Fruit fly (Drosophila melanogaster): ENCODE measurements around the gene IntS14.

IntS14 gene

dm6 chr2L:1127434-1128089 is 36.7 kb upstream of the IntS14 start:
- no peak for TF ChIP-seq psq (optimal IDR thresholded peaks at IDR 0.05)
- no peak for TF ChIP-seq Dll (optimal IDR thresholded peaks at IDR 0.05)
- no peak for TF ChIP-seq usp (GFP tag; optimal IDR thresholded peaks at IDR 0.05)
- no peak for TF ChIP-seq EcR (GFP tag; optimal IDR thresholded peaks at IDR 0.05)
- no peak for TF ChIP-seq pan (optimal IDR thresholded peaks at IDR 0.05)
- no peak for TF ChIP-seq CG8478 (optimal IDR thresholded peaks at IDR 0.05)

DNA sequence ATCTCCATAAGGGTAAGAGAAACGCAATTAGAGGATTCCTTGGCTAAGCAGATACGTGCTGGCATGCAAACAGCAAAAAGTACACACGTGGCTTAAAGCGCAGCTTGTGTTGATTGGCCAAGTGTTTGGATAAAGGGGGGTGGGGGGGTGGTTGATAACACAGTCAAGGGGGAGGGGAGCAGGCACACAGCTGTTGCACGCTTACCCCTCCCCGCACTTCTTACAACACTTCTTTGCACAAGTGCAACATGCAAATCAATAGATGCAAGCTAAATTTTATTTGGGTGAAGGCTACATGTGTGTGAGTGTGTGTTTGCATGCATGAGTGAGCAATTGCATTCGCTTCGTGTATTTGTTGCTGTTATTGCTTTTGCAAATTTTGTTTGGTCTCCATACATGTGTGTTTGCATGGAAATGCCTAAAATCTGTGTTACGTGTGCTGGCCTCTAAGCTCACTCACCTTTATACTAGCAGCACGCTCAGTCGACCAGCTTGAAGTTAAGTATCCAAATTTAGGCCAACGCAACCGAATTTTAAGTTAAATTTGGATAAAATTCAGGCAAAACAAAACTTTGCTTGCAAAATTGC is 35.8 kb upstream of the IntS14 start:
- TF ChIP-seq usp (GFP tag; optimal IDR thresholded peaks at IDR 0.05) (no peak), EcR (GFP tag; optimal IDR thresholded peaks at IDR 0.05) (no peak), psq (optimal IDR thresholded peaks at IDR 0.05) (no peak), pan (optimal IDR thresholded peaks at IDR 0.05) (no peak), Dll (optimal IDR thresholded peaks at IDR 0.05) (no peak), CG8478 (optimal IDR thresholded peaks at IDR 0.05) (no peak)

dm6 chr2L:1128932-1129887 is 35.0 kb upstream of the IntS14 start, which contains the start of the genes Pino and TBC1D23:
Pino (minus strand) TSS chr2L:1128953.
TBC1D23 (plus strand) TSS chr2L:1129316.
- TF ChIP-seq Dll (optimal IDR thresholded peaks at IDR 0.05), result no peak

DNA sequence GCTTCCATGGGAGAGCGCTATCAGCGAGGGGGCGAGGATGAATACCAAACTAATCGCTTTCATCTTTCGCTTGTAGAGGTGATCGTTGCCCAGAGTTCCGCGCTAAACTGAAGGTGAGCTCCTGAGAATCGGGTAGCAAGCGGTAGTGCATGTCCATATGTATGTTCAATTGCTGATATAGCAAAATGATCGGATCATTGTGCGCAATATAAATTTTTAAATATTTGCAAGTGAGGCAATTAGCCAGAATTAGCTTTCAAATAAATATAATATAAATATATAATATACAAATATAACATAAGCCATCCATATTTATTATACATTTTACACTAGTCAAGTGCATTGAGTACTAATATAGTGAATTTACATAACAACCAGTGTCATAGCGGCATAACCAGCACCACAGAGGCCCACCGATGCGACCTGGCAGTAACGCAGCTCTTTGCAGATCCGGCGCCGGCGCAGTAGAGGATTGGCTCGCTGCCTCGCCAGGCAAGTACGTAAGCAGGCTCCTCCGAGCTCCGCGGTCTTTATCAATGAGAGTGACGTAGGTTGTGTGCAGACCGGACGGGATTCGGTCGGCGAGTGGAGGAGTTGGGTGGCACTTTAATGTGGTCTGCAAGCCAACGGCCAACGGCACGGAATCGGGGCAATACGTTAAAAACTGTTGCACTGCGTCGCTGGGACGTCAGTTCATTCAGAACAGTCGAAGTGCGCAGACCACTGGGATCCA is 30.1 kb upstream of the IntS14 start, which contains the start of the genes Iris and CG4577:
Iris (minus strand) TSS at position 88 of the 733 bp plus-strand sequence.
CG4577 (plus strand) TSS at position 683 of the 733 bp plus-strand sequence.
- TF ChIP-seq pan (optimal IDR thresholded peaks at IDR 0.05) (no peak), Dll (optimal IDR thresholded peaks at IDR 0.05) (no peak), usp (GFP tag; optimal IDR thresholded peaks at IDR 0.05) (no peak), CG8478 (optimal IDR thresholded peaks at IDR 0.05) (no peak), EcR (GFP tag; optimal IDR thresholded peaks at IDR 0.05) (no peak), psq (optimal IDR thresholded peaks at IDR 0.05) (no peak)

dm6 chr2L:1135495-1135894 is 28.7 kb upstream of the IntS14 start:
- TF ChIP-seq EcR (GFP tag; optimal IDR thresholded peaks at IDR 0.05) (no peak), pan (optimal IDR thresholded peaks at IDR 0.05) (no peak), Dll (optimal IDR thresholded peaks at IDR 0.05) (no peak), CG8478 (optimal IDR thresholded peaks at IDR 0.05) (no peak), usp (GFP tag; optimal IDR thresholded peaks at IDR 0.05) (no peak), psq (optimal IDR thresholded peaks at IDR 0.05) (no peak)

DNA sequence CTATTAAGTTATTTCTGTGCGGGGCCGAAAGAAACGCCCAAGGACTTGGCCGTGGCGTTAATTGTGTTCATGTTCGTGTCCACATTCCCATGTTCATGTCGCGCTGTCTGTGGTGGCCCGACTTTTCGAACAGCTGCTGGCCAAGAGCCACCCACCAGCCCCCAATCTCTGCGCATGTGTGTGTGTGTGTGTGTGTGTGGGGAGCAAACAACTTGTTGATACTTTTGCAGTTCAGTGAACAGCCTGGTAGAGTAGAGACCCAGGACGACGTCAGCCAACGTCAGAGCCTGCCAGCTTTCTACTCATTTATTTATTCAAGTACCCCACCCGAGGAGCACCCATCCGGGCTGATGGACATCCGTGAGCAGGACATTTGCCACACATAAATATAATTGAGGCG is 27.2 kb upstream of the IntS14 start:
- TF ChIP-seq psq (optimal IDR thresholded peaks at IDR 0.05), result no peak
- TF ChIP-seq usp (GFP tag; optimal IDR thresholded peaks at IDR 0.05), result no peak
- TF ChIP-seq pan (optimal IDR thresholded peaks at IDR 0.05), result no peak
- TF ChIP-seq CG8478 (optimal IDR thresholded peaks at IDR 0.05), result no peak
- no peak for TF ChIP-seq Dll (optimal IDR thresholded peaks at IDR 0.05)
- no peak for TF ChIP-seq EcR (GFP tag; optimal IDR thresholded peaks at IDR 0.05)

dm6 chr2L:1142730-1143281 is 21.4 kb upstream of the IntS14 start, which contains the start of gene MFS3:
MFS3 (plus strand) TSS chr2L:1143201.
- TF ChIP-seq usp (GFP tag; optimal IDR thresholded peaks at IDR 0.05) (no peak), pan (optimal IDR thresholded peaks at IDR 0.05) (no peak), Dll (optimal IDR thresholded peaks at IDR 0.05) (peak; percentile 18), EcR (GFP tag; optimal IDR thresholded peaks at IDR 0.05) (no peak)

DNA sequence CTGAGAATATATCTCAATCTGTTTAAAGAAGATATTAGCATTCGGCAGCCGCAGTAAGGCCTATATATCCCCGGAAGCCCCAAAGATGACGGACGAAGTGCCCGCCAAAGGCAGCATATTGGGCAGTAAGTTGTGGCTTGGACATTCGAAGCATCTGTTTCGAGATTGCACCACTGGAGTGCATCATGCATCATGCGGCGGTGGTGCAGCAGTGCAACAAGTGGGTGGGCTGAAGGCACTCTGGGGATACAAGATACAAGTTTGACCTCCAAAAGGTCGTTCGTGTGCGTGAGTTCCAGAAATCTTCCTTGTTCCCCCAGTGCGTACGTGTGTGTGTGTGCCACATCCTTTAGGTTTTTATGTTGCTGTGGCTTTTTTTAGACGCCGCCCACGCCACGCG is 21.0 kb upstream of the IntS14 start:
- TF ChIP-seq usp (GFP tag; optimal IDR thresholded peaks at IDR 0.05) (no peak), pan (optimal IDR thresholded peaks at IDR 0.05) (no peak), EcR (GFP tag; optimal IDR thresholded peaks at IDR 0.05) (no peak), psq (optimal IDR thresholded peaks at IDR 0.05) (no peak), Dll (optimal IDR thresholded peaks at IDR 0.05) (no peak), CG8478 (optimal IDR thresholded peaks at IDR 0.05) (no peak)

DNA sequence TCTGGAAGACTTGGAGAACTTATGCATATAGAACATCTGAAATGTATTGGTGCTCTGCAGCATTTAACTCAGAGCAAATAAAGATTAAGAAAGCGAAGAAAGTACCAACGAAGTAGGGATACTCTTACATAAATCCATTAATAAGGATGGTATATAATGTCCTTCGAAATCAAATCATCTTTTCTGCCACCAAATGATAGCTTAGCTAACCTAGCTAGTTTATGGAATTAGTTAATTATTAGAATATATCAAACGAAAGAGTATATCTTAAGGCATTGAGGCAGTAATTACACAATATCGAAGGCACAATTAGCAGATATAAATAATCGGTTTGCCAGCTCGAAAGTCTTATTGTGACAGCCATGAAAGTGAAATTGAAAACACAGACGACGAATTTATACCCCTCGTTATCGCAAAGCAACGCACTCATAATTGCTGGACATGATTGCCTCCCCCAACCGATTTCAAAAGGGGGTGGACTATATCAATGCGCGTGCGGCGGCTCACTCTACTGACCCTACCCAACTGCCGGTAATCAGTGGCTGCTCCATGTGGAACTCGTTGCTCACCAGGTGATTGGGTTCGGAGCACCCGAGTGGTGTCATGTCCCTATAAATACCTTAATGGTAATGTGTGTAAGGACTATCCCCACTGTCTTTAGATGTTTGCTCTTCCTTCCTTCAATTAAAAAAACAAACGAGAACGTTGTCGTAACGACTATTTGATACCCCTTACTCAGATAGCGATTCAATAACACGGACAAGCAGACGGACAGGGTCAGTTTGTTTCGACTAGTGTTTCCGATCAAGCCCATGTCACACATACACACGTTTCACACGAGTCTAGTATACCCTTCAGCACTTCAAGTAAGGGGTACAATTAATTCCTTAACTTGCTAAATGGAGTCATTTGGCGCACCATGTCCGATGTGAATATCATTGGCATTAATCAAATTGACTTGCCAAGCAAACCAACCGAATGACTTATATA is 19.6 kb upstream of the IntS14 start:
- no peak for TF ChIP-seq usp (GFP tag; optimal IDR thresholded peaks at IDR 0.05)
- TF ChIP-seq pan (optimal IDR thresholded peaks at IDR 0.05), result peak; percentile 75

dm6 chr2L:1147656-1148055 is 16.6 kb upstream of the IntS14 start:
- no peak for TF ChIP-seq Dll (optimal IDR thresholded peaks at IDR 0.05)
- no peak for TF ChIP-seq CG8478 (optimal IDR thresholded peaks at IDR 0.05)
- no peak for TF ChIP-seq usp (GFP tag; optimal IDR thresholded peaks at IDR 0.05)
- no peak for TF ChIP-seq psq (optimal IDR thresholded peaks at IDR 0.05)
- TF ChIP-seq EcR (GFP tag; optimal IDR thresholded peaks at IDR 0.05), result no peak
- TF ChIP-seq pan (optimal IDR thresholded peaks at IDR 0.05), result no peak

Data from whole organism.